Worm (Caenorhabditis elegans) whole organism, young adult: ENCODE measurements around the gene D1044.4.

Experiments
- B0019.2 ChIP-seq: fragments of 200-800 bp; sonication (Bioruptor generic); conservative IDR thresholded peaks from 2 replicates; pipeline ENCODE4 v1.3.6; 2022; ENCODE audit warnings: missing genetic modification reagents, missing genetic modification characterization, missing compliant biosample characterization
- B0261.1 ChIP-seq: sonication (generic microtip); optimal IDR thresholded peaks from 2 replicates; lab custom pipeline; 2016; ENCODE audit warnings: mild to moderate bottlenecking, missing genetic modification characterization, moderate library complexity, missing compliant biosample characterization
- C06A6.2 ChIP-seq: fragments of 200-800 bp; sonication (Bioruptor generic); conservative IDR thresholded peaks from 2 replicates; pipeline ENCODE4 v1.3.6; 2022; ENCODE audit warnings: missing genetic modification characterization, missing compliant biosample characterization
- F22D6.2 ChIP-seq: sonication (generic microtip); optimal IDR thresholded peaks from 2 replicates; lab custom pipeline; 2016; ENCODE audit warnings: mild to moderate bottlenecking, missing genetic modification characterization, missing compliant biosample characterization
- F33H1.4 ChIP-seq: fragments of 200-800 bp; sonication (Bioruptor generic); IDR thresholded peaks from 2 replicates; pipeline ENCODE4 v1.3.6; 2022; ENCODE audit warnings: missing genetic modification reagents, missing genetic modification characterization, missing compliant biosample characterization
- F39B2.1 ChIP-seq: fragments of 200-800 bp; sonication (Bioruptor generic); IDR thresholded peaks from 2 replicates; pipeline ENCODE4 v1.3.6; 2022; ENCODE audit warnings: missing genetic modification reagents, missing genetic modification characterization, missing compliant biosample characterization
- F52B5.7 ChIP-seq: sonication (generic microtip); optimal IDR thresholded peaks from 2 replicates; lab custom pipeline; 2016; ENCODE audit warnings: mild to moderate bottlenecking, missing genetic modification characterization, missing compliant biosample characterization
- F55B11.4 ChIP-seq: sonication (generic microtip); optimal IDR thresholded peaks from 2 replicates; lab custom pipeline; 2016; ENCODE audit warnings: missing compliant biosample characterization, missing genetic modification characterization, borderline replicate concordance; ENCODE audit not compliant: insufficient read depth
- K11D2.4 ChIP-seq: fragments of 200-800 bp; sonication (Bioruptor generic); IDR thresholded peaks from 2 replicates; pipeline ENCODE4 v1.3.6; 2022; ENCODE audit warnings: missing genetic modification reagents, missing genetic modification characterization, missing compliant biosample characterization
- K12H6.12 ChIP-seq: fragments of 200-800 bp; sonication (Bioruptor generic); optimal IDR thresholded peaks from 2 replicates; lab custom pipeline; 2018; ENCODE audit warnings: mild to moderate bottlenecking, missing genetic modification characterization, missing compliant biosample characterization
- Y53G8AR.9 ChIP-seq: fragments of 200-800 bp; sonication (Bioruptor generic); conservative IDR thresholded peaks from 2 replicates; pipeline ENCODE4 v1.3.6; 2022; ENCODE audit warnings: missing genetic modification reagents, missing genetic modification characterization, missing compliant biosample characterization
- Y79H2A.3 ChIP-seq: fragments of 200-800 bp; sonication (Bioruptor generic); conservative IDR thresholded peaks from 2 replicates; pipeline ENCODE4 v1.3.6; 2022; ENCODE audit warnings: missing genetic modification reagents, missing genetic modification characterization, missing compliant biosample characterization
- ZK185.1 ChIP-seq: sonication (generic microtip); optimal IDR thresholded peaks from 2 replicates; lab custom pipeline; 2016; ENCODE audit warnings: mild to moderate bottlenecking, missing genetic modification characterization, missing compliant biosample characterization; ENCODE audit not compliant: poor library complexity, severe bottlenecking
- akir-1 ChIP-seq: fragments of 200-800 bp; sonication (Bioruptor generic); optimal IDR thresholded peaks from 2 replicates; lab custom pipeline; 2018; ENCODE audit warnings: mild to moderate bottlenecking, missing genetic modification characterization, moderate library complexity, missing compliant biosample characterization
- atf-7 ChIP-seq: sonication (generic microtip); optimal IDR thresholded peaks from 2 replicates; lab custom pipeline; 2017; ENCODE audit warnings: mild to moderate bottlenecking, missing genetic modification characterization, missing compliant biosample characterization
- attf-3 ChIP-seq: fragments of 200-800 bp; sonication (Bioruptor generic); conservative IDR thresholded peaks from 2 replicates; pipeline ENCODE4 v1.3.6; 2022; ENCODE audit warnings: missing genetic modification reagents, missing genetic modification characterization, missing compliant biosample characterization
- attf-5 ChIP-seq: fragments of 200-800 bp; sonication (Bioruptor generic); optimal IDR thresholded peaks from 2 replicates; lab custom pipeline; 2018; ENCODE audit warnings: mild to moderate bottlenecking, missing genetic modification characterization, missing compliant biosample characterization
- bed-1 ChIP-seq: fragments of 200-800 bp; sonication (Bioruptor generic); IDR thresholded peaks from 2 replicates; pipeline ENCODE4 v1.3.6; 2022; ENCODE audit warnings: missing genetic modification reagents, missing genetic modification characterization, missing compliant biosample characterization
- ccch-3 ChIP-seq: fragments of 200-800 bp; sonication (Bioruptor generic); optimal IDR thresholded peaks from 2 replicates; lab custom pipeline; 2018; ENCODE audit warnings: mild to moderate bottlenecking, missing genetic modification characterization, missing compliant biosample characterization
- cebp-2 ChIP-seq: fragments of 200-800 bp; sonication (Bioruptor generic); IDR thresholded peaks from 2 replicates; pipeline ENCODE4 v1.3.6; 2022; ENCODE audit warnings: missing genetic modification characterization, missing compliant biosample characterization
- dox-1 ChIP-seq: fragments of 200-800 bp; sonication (Bioruptor generic); IDR thresholded peaks from 2 replicates; pipeline ENCODE4 v1.3.6; 2022; ENCODE audit warnings: missing genetic modification reagents, missing genetic modification characterization, missing compliant biosample characterization
- dpff-1 ChIP-seq: sonication (generic microtip); optimal IDR thresholded peaks from 2 replicates; lab custom pipeline; 2017; ENCODE audit warnings: mild to moderate bottlenecking, missing genetic modification characterization, missing compliant biosample characterization
- dpl-1 ChIP-seq: fragments of 150-350 bp; optimal IDR thresholded peaks from 2 replicates; lab custom pipeline; 2014; ENCODE audit warnings: missing biosample characterization, missing genetic modification reagents, missing genetic modification characterization
- efl-1 ChIP-seq: fragments of 150-350 bp; optimal IDR thresholded peaks from 2 replicates; lab custom pipeline; 2014; ENCODE audit warnings: missing biosample characterization, missing genetic modification reagents, missing genetic modification characterization
- gei-17 ChIP-seq: fragments of 200-800 bp; sonication (Bioruptor generic); optimal IDR thresholded peaks from 2 replicates; lab custom pipeline; 2018; ENCODE audit warnings: mild to moderate bottlenecking, missing genetic modification characterization, missing compliant biosample characterization
- hlh-12 ChIP-seq: sonication (generic microtip); optimal IDR thresholded peaks from 2 replicates; lab custom pipeline; 2016; ENCODE audit warnings: missing genetic modification characterization, missing compliant biosample characterization
- hlh-26 ChIP-seq: fragments of 200-800 bp; sonication (Bioruptor generic); conservative IDR thresholded peaks from 2 replicates; pipeline ENCODE4 v1.3.6; 2022; ENCODE audit warnings: missing genetic modification reagents, missing genetic modification characterization, missing compliant biosample characterization
- hmg-1.2 ChIP-seq: fragments of 200-800 bp; sonication (Bioruptor generic); IDR thresholded peaks from 2 replicates; pipeline ENCODE4 v1.3.6; 2022; ENCODE audit warnings: missing genetic modification reagents, missing genetic modification characterization, missing compliant biosample characterization
- hmg-20 ChIP-seq: fragments of 200-800 bp; sonication (Bioruptor generic); IDR thresholded peaks from 2 replicates; pipeline ENCODE4 v1.3.6; 2022; ENCODE audit warnings: missing genetic modification reagents, missing genetic modification characterization, missing compliant biosample characterization
- hrde-1 ChIP-seq: sonication (generic microtip); optimal IDR thresholded peaks from 2 replicates; lab custom pipeline; 2016; ENCODE audit warnings: missing genetic modification characterization, mild to moderate bottlenecking, missing compliant biosample characterization, moderate library complexity, missing genotype, missing genetic modification reagents, borderline replicate concordance
- hsf-1 ChIP-seq: fragments of 200-800 bp; sonication (Bioruptor generic); IDR thresholded peaks from 2 replicates; pipeline ENCODE4 v1.3.6; 2022; ENCODE audit warnings: missing genetic modification reagents, missing genetic modification characterization, missing compliant biosample characterization
- lin-35 ChIP-seq, 3 experiments: fragments of 150-350 bp in 2 of 3; sonication (generic microtip) in 1 of 3; optimal IDR thresholded peaks; 2 replicates each; lab custom pipeline; 2014 to 2018; ENCODE audit warnings: missing biosample characterization in 3 of 3, missing genetic modification characterization in 3 of 3, missing genetic modification reagents in 3 of 3
- madf-3 ChIP-seq: fragments of 200-800 bp; sonication (Bioruptor generic); IDR thresholded peaks from 2 replicates; pipeline ENCODE4 v1.3.6; 2022; ENCODE audit warnings: missing genetic modification reagents, missing genetic modification characterization, missing compliant biosample characterization
- nhr-120 ChIP-seq: fragments of 200-800 bp; sonication (Bioruptor generic); IDR thresholded peaks from 2 replicates; pipeline ENCODE4 v1.3.6; 2022; ENCODE audit warnings: missing genetic modification characterization, missing compliant biosample characterization
- nhr-80 ChIP-seq: sonication (generic microtip); optimal IDR thresholded peaks from 2 replicates; lab custom pipeline; 2016; ENCODE audit warnings: missing genetic modification characterization, missing compliant biosample characterization
- pha-4 ChIP-seq: fragments of 150-350 bp; sonication (generic microtip); optimal IDR thresholded peaks from 2 replicates; lab custom pipeline; 2014; ENCODE audit warnings: missing biosample characterization, missing genetic modification reagents, missing genetic modification characterization
- rec-8 ChIP-seq, 2 experiments: sonication (generic microtip); optimal IDR thresholded peaks; 2 replicates each; lab custom pipeline; 2016; ENCODE audit warnings: mild to moderate bottlenecking in 2 of 2, missing genetic modification characterization in 2 of 2, missing genetic modification reagents in 2 of 2, missing genotype in 2 of 2, missing biosample characterization in 1 of 2, missing compliant biosample characterization in 1 of 2, moderate library complexity in 1 of 2
- rpc-1 ChIP-seq, 2 experiments: fragments of 150-350 bp in 1 of 2; sonication (generic microtip) in 1 of 2; optimal IDR thresholded peaks; 2 replicates each; lab custom pipeline; 2014 to 2018; ENCODE audit warnings: missing biosample characterization in 1 of 2, missing genetic modification characterization in 1 of 2, missing genetic modification reagents in 1 of 2, missing genotype in 1 of 2
- sea-2 ChIP-seq: fragments of 200-800 bp; sonication (Bioruptor generic); IDR thresholded peaks from 2 replicates; pipeline ENCODE4 v1.3.6; 2022; ENCODE audit warnings: missing genetic modification characterization, missing compliant biosample characterization
- snpc-4 ChIP-seq, 5 experiments: fragments of 150-350 bp in 1 of 5; sonication (generic microtip) in 4 of 5; optimal IDR thresholded peaks; 2 replicates each; lab custom pipeline; 2014 to 2018; ENCODE audit warnings: missing genetic modification characterization in 5 of 5, missing biosample characterization in 3 of 5, antibody characterized with exemption in 2 of 5, mild to moderate bottlenecking in 2 of 5, missing compliant biosample characterization in 2 of 5, missing genotype in 2 of 5, moderate library complexity in 2 of 5, missing genetic modification reagents in 1 of 5
- somi-1 ChIP-seq: fragments of 200-800 bp; sonication (Bioruptor generic); optimal IDR thresholded peaks from 2 replicates; lab custom pipeline; 2018; ENCODE audit warnings: mild to moderate bottlenecking, missing genetic modification characterization, missing compliant biosample characterization
- sptf-2 ChIP-seq: fragments of 200-800 bp; sonication (Bioruptor generic); optimal IDR thresholded peaks from 2 replicates; lab custom pipeline; 2018; ENCODE audit warnings: mild to moderate bottlenecking, missing genetic modification characterization, missing compliant biosample characterization
- unc-62 ChIP-seq: fragments of 150-350 bp; optimal IDR thresholded peaks from 2 replicates; lab custom pipeline; 2014; ENCODE audit warnings: missing biosample characterization, missing genetic modification reagents, missing genetic modification characterization
- zfh-2 ChIP-seq: fragments of 200-800 bp; sonication (Bioruptor generic); conservative IDR thresholded peaks from 2 replicates; pipeline ENCODE4 v1.3.6; 2022; ENCODE audit warnings: missing genetic modification reagents, missing genetic modification characterization, missing compliant biosample characterization
- ztf-18 ChIP-seq: sonication (generic microtip); optimal IDR thresholded peaks from 2 replicates; lab custom pipeline; 2016; ENCODE audit warnings: missing genotype, mild to moderate bottlenecking, missing genetic modification characterization, missing compliant biosample characterization
- ztf-3 ChIP-seq: fragments of 200-800 bp; sonication (Bioruptor generic); optimal IDR thresholded peaks from 2 replicates; lab custom pipeline; 2018; ENCODE audit warnings: mild to moderate bottlenecking, missing genetic modification characterization, missing compliant biosample characterization
- ztf-6 ChIP-seq: fragments of 200-800 bp; sonication (Bioruptor generic); IDR thresholded peaks from 2 replicates; pipeline ENCODE4 v1.3.6; 2022; ENCODE audit warnings: missing genetic modification reagents, missing genetic modification characterization, missing compliant biosample characterization

Gene D1044.4

ce11 chrIII:5502915-5503575 lies 18.8 kb downstream of the D1044.4 start (continued):
- no peak for TF ChIP-seq pha-4
- no peak for TF ChIP-seq dpff-1 (tag; lab: Kevin White, UChicago)
- TF ChIP-seq lin-35 (GFP tag; optimal IDR thresholded peaks at IDR 0.05; lab: Kevin White, UChicago): peak in 1 of 3 experiments; percentile 16
- no peak for TF ChIP-seq B0019.2
- no peak for TF ChIP-seq hmg-20
- TF ChIP-seq K12H6.12 (tag; lab: Kevin White, UChicago): peak; percentile 39
- TF ChIP-seq somi-1 (GFP tag; lab: Kevin White, UChicago): peak; percentile 18
- TF ChIP-seq bed-1: no peak
- no peak for TF ChIP-seq snpc-4 (GFP tag; optimal IDR thresholded peaks at IDR 0.05; lab: Kevin White, UChicago)
- peak in 3 of 4 experiments; percentile 17 to 46 (median 34) for TF ChIP-seq snpc-4 (tag; optimal IDR thresholded peaks at IDR 0.05; lab: Kevin White, UChicago)
- no peak for TF ChIP-seq efl-1 (GFP tag; lab: Kevin White, UChicago)
- TF ChIP-seq F33H1.4 (GFP tag; lab: Robert Waterston, UW): no peak
- peak; percentile 33 for TF ChIP-seq attf-5 (GFP tag; lab: Kevin White, UChicago)
- peak; percentile 56 for TF ChIP-seq atf-7 (tag; lab: Kevin White, UChicago)
- TF ChIP-seq hrde-1 (tag; lab: Kevin White, UChicago): no peak
- peak; percentile 40; the same call in 1 of the 2 replicates for TF ChIP-seq C06A6.2
- no peak for TF ChIP-seq rec-8 (tag; optimal IDR thresholded peaks at IDR 0.05; lab: Kevin White, UChicago)
- TF ChIP-seq ccch-3: no peak
- TF ChIP-seq B0261.1: no peak
- TF ChIP-seq nhr-120 (GFP tag; lab: Robert Waterston, UW): no peak
- 0 out of 2 replicates have a peak, but pooled peaks have one; percentile 19 for TF ChIP-seq attf-3 (GFP tag; lab: Robert Waterston, UW)
- TF ChIP-seq Y53G8AR.9 (GFP tag; lab: Robert Waterston, UW): peak; percentile 59
- peak; percentile 14 for TF ChIP-seq ZK185.1 (tag; lab: Kevin White, UChicago)
- TF ChIP-seq F22D6.2 (tag; lab: Kevin White, UChicago): no peak
- no peak for TF ChIP-seq madf-3 (GFP tag; lab: Robert Waterston, UW)
- no peak for TF ChIP-seq akir-1 (GFP tag; lab: Kevin White, UChicago)
- no peak for TF ChIP-seq ztf-18
- TF ChIP-seq F52B5.7 (tag; lab: Kevin White, UChicago): no peak
- no peak for TF ChIP-seq dox-1 (GFP tag; lab: Robert Waterston, UW)
- no peak for TF ChIP-seq hsf-1 (GFP tag; lab: Robert Waterston, UW)
- no peak for TF ChIP-seq gei-17 (GFP tag; lab: Kevin White, UChicago)
- no peak for TF ChIP-seq F39B2.1 (GFP tag; lab: Robert Waterston, UW)
- peak; percentile 67; the same call in 1 of the 2 replicates for TF ChIP-seq hmg-1.2 (GFP tag; lab: Robert Waterston, UW)
- TF ChIP-seq F55B11.4 (tag; lab: Kevin White, UChicago): no peak
- no peak for TF ChIP-seq rpc-1 (optimal IDR thresholded peaks at IDR 0.05; lab: Kevin White, UChicago)
- TF ChIP-seq rpc-1 (tag; optimal IDR thresholded peaks at IDR 0.05; lab: Kevin White, UChicago): no peak
- TF ChIP-seq hlh-12 (tag; lab: Kevin White, UChicago): no peak
- peak; percentile 72 for TF ChIP-seq zfh-2 (GFP tag; lab: Robert Waterston, UW)
- peak; percentile 88 for TF ChIP-seq nhr-80 (tag; lab: Kevin White, UChicago)
- no peak for TF ChIP-seq ztf-6 (GFP tag; lab: Robert Waterston, UW)
- no peak for TF ChIP-seq hlh-26 (GFP tag; lab: Robert Waterston, UW)
- TF ChIP-seq cebp-2 (GFP tag; lab: Robert Waterston, UW): no peak
- no peak for TF ChIP-seq sea-2 (GFP tag; lab: Robert Waterston, UW)
- TF ChIP-seq K11D2.4 (GFP tag; lab: Robert Waterston, UW): no peak
- no peak for TF ChIP-seq ztf-3 (GFP tag; lab: Kevin White, UChicago)
- TF ChIP-seq Y79H2A.3: no peak
- TF ChIP-seq dpl-1 (GFP tag; lab: Kevin White, UChicago): no peak
- no peak for TF ChIP-seq sptf-2 (GFP tag; lab: Kevin White, UChicago)
- peak; percentile 68 for TF ChIP-seq unc-62
